Fruit fly (Drosophila melanogaster) whole organism, embryonic: Measurements from ENCODE around the gene CG11309.

Experiments used
- CG10321 ChIP-seq: fragments of 200-800 bp; sonication (Bioruptor generic); IDR thresholded peaks from 2 replicates; pipeline ENCODE4 v1.3.6; 2022; ENCODE audit warnings: missing biosample characterization, missing genetic modification characterization
- CG10543 ChIP-seq: fragments of 200-800 bp; sonication (Bioruptor generic); optimal IDR thresholded peaks from 3 replicates; lab custom pipeline; 2017; ENCODE audit warnings: missing biosample characterization, mild to moderate bottlenecking, missing genetic modification characterization, moderate library complexity
- CG11504 ChIP-seq: fragments of 200-800 bp; sonication (Bioruptor generic); optimal IDR thresholded peaks from 3 replicates; lab custom pipeline; 2019; ENCODE audit warnings: missing biosample characterization, mild to moderate bottlenecking, missing genetic modification characterization, moderate library complexity
- CG12155 ChIP-seq: fragments of 200-800 bp; sonication (Bioruptor generic); optimal IDR thresholded peaks from 3 replicates; lab custom pipeline; 2016; ENCODE audit warnings: missing biosample characterization, missing genetic modification characterization
- CG14014 ChIP-seq: fragments of 200-800 bp; sonication (Bioruptor generic); IDR thresholded peaks from 2 replicates; pipeline ENCODE4 v1.3.6; 2022; ENCODE audit warnings: missing biosample characterization, missing genetic modification characterization
- CG14667 ChIP-seq: fragments of 200-800 bp; sonication (Bioruptor generic); IDR thresholded peaks from 2 replicates; pipeline ENCODE4 v1.3.6; 2022; ENCODE audit warnings: missing biosample characterization, missing genetic modification characterization
- CG18262 ChIP-seq: fragments of 200-800 bp; optimal IDR thresholded peaks from 3 replicates; lab custom pipeline; 2019; ENCODE audit warnings: missing biosample characterization, mild to moderate bottlenecking, missing genetic modification characterization, moderate library complexity
- CG18619 ChIP-seq: fragments of 200-800 bp; sonication (Bioruptor generic); optimal IDR thresholded peaks from 3 replicates; lab custom pipeline; 2017; ENCODE audit warnings: missing biosample characterization, mild to moderate bottlenecking, missing genetic modification characterization
- CG2199 ChIP-seq: fragments of 200-800 bp; sonication (Bioruptor generic); IDR thresholded peaks from 3 replicates; pipeline ENCODE4 v1.3.6; 2022; ENCODE audit warnings: missing biosample characterization, missing genetic modification characterization
- CG4282 ChIP-seq: fragments of 200-800 bp; sonication (Bioruptor generic); optimal IDR thresholded peaks from 2 replicates; lab custom pipeline; 2016; ENCODE audit warnings: missing biosample characterization, missing genetic modification characterization
- CG4854 ChIP-seq: fragments of 200-800 bp; sonication (Bioruptor generic); optimal IDR thresholded peaks from 2 replicates; lab custom pipeline; 2016; ENCODE audit warnings: missing biosample characterization, missing genetic modification characterization, inconsistent platforms
- CG6689 ChIP-seq: fragments of 200-800 bp; sonication (Bioruptor generic); IDR thresholded peaks from 2 replicates; pipeline ENCODE4 v1.3.6; 2022; ENCODE audit warnings: missing biosample characterization, missing genetic modification characterization
- CG8290 ChIP-seq, 3 experiments: fragments of 200-800 bp; sonication (Bioruptor generic); optimal IDR thresholded peaks; 2 replicates each; lab custom pipeline; 2016 to 2019; ENCODE audit warnings: missing biosample characterization in 3 of 3, missing genetic modification characterization in 3 of 3, mild to moderate bottlenecking in 2 of 3, moderate library complexity in 1 of 3
- CHES-1-like ChIP-seq: fragments of 200-800 bp; sonication (Bioruptor generic); optimal IDR thresholded peaks from 2 replicates; lab custom pipeline; 2016; ENCODE audit warnings: missing biosample characterization, missing genetic modification characterization
- Deaf1 ChIP-seq: fragments of 200-800 bp; optimal IDR thresholded peaks from 3 replicates; lab custom pipeline; 2019; ENCODE audit warnings: missing biosample characterization, mild to moderate bottlenecking, missing genetic modification characterization, moderate library complexity
- ERR ChIP-seq: fragments of 200-800 bp; sonication (Bioruptor generic); optimal IDR thresholded peaks from 2 replicates; lab custom pipeline; 2016; ENCODE audit warnings: missing biosample characterization, missing genetic modification characterization
- Elba2 ChIP-seq: fragments of 200-800 bp; sonication (Bioruptor generic); optimal IDR thresholded peaks from 3 replicates; lab custom pipeline; 2016; ENCODE audit warnings: missing biosample characterization, missing genetic modification characterization
- GATAe ChIP-seq: fragments of 200-800 bp; sonication (Bioruptor generic); conservative IDR thresholded peaks from 2 replicates; pipeline ENCODE4 v1.3.6; 2022; ENCODE audit warnings: missing biosample characterization, missing genetic modification characterization
- HLHmδ ChIP-seq: fragments of 200-800 bp; sonication (Bioruptor generic); optimal IDR thresholded peaks from 2 replicates; lab custom pipeline; 2018; ENCODE audit warnings: missing biosample characterization, mild to moderate bottlenecking, missing genetic modification characterization, moderate library complexity
- Hr39 ChIP-seq: fragments of >200 bp; optimal IDR thresholded peaks from 2 replicates; lab custom pipeline; 2017
- Hr51 ChIP-seq, 2 experiments: fragments of 200-800 bp; sonication (Bioruptor generic); optimal IDR thresholded peaks; 2 replicates in 1 of 2; 3 replicates in 1 of 2; lab custom pipeline; 2016 to 2018; ENCODE audit warnings: missing biosample characterization in 2 of 2, missing genetic modification characterization in 2 of 2, mild to moderate bottlenecking in 1 of 2, moderate library complexity in 1 of 2
- NFAT ChIP-seq: fragments of 200-800 bp; sonication (Bioruptor generic); IDR thresholded peaks from 2 replicates; pipeline ENCODE4 v1.3.6; 2022; ENCODE audit warnings: missing biosample characterization, missing genetic modification characterization
- Nf-YC ChIP-seq: fragments of 200-800 bp; optimal IDR thresholded peaks from 3 replicates; lab custom pipeline; 2019; ENCODE audit warnings: missing biosample characterization, mild to moderate bottlenecking, missing genetic modification characterization, moderate library complexity
- Oli ChIP-seq: fragments of 200-800 bp; sonication (Bioruptor generic); optimal IDR thresholded peaks from 2 replicates; lab custom pipeline; 2018; ENCODE audit warnings: missing biosample characterization, mild to moderate bottlenecking, missing genetic modification characterization, moderate library complexity
- PHDP ChIP-seq: fragments of 200-800 bp; sonication (Bioruptor generic); optimal IDR thresholded peaks from 3 replicates; lab custom pipeline; 2018; ENCODE audit warnings: missing biosample characterization, mild to moderate bottlenecking, missing genetic modification characterization, moderate library complexity
- Ptx1 ChIP-seq: fragments of 200-800 bp; sonication (Bioruptor generic); IDR thresholded peaks from 2 replicates; pipeline ENCODE4 v1.3.6; 2022; ENCODE audit warnings: missing biosample characterization, missing genetic modification characterization
- Sry-β ChIP-seq: fragments of 200-800 bp; sonication (Bioruptor generic); optimal IDR thresholded peaks from 2 replicates; lab custom pipeline; 2018; ENCODE audit warnings: missing biosample characterization, mild to moderate bottlenecking, missing genetic modification characterization, moderate library complexity
- Ssrp ChIP-seq: fragments of 200-800 bp; sonication (Bioruptor generic); optimal IDR thresholded peaks from 2 replicates; lab custom pipeline; 2018; ENCODE audit warnings: missing biosample characterization, mild to moderate bottlenecking, missing genetic modification characterization, moderate library complexity
- aop ChIP-seq: fragments of 200-800 bp; sonication (Bioruptor generic); IDR thresholded peaks from 2 replicates; pipeline ENCODE4 v1.3.6; 2022; ENCODE audit warnings: missing biosample characterization, missing genetic modification characterization
- ci ChIP-seq: fragments of 200-800 bp; sonication (Bioruptor generic); IDR thresholded peaks from 3 replicates; pipeline ENCODE4 v1.3.6; 2022; ENCODE audit warnings: missing biosample characterization, missing genetic modification characterization
- crol ChIP-seq: fragments of 200-800 bp; sonication (Bioruptor generic); IDR thresholded peaks from 2 replicates; pipeline ENCODE4 v1.3.6; 2022; ENCODE audit warnings: missing biosample characterization, missing genetic modification characterization
- emc ChIP-seq: fragments of 200-800 bp; sonication (Bioruptor generic); optimal IDR thresholded peaks from 2 replicates; lab custom pipeline; 2016; ENCODE audit warnings: missing biosample characterization, missing genetic modification characterization
- fu2 ChIP-seq: fragments of 200-800 bp; sonication (Bioruptor generic); optimal IDR thresholded peaks from 2 replicates; lab custom pipeline; 2016; ENCODE audit warnings: missing biosample characterization, missing genetic modification characterization
- grau ChIP-seq: fragments of 200-800 bp; optimal IDR thresholded peaks from 3 replicates; lab custom pipeline; 2019; ENCODE audit warnings: missing biosample characterization, mild to moderate bottlenecking, missing genetic modification characterization, moderate library complexity
- grn ChIP-seq: fragments of 200-800 bp; sonication (Bioruptor generic); optimal IDR thresholded peaks from 3 replicates; lab custom pipeline; 2017; ENCODE audit warnings: missing biosample characterization, missing genetic modification characterization
- gt ChIP-seq: fragments of 200-800 bp; sonication (Bioruptor generic); IDR thresholded peaks from 2 replicates; pipeline ENCODE4 v1.3.6; 2022; ENCODE audit warnings: missing biosample characterization, missing genetic modification characterization
- h ChIP-seq: fragments of >200 bp; optimal IDR thresholded peaks from 2 replicates; lab custom pipeline; 2017
- ind ChIP-seq: fragments of 200-800 bp; sonication (Bioruptor generic); optimal IDR thresholded peaks from 3 replicates; lab custom pipeline; 2016; ENCODE audit warnings: missing biosample characterization, missing genetic modification characterization
- jing ChIP-seq: fragments of 200-800 bp; sonication (Bioruptor generic); optimal IDR thresholded peaks from 2 replicates; lab custom pipeline; 2018; ENCODE audit warnings: missing biosample characterization, mild to moderate bottlenecking, missing genetic modification characterization
- lbe ChIP-seq: fragments of 200-800 bp; sonication (Bioruptor generic); optimal IDR thresholded peaks from 2 replicates; lab custom pipeline; 2016; ENCODE audit warnings: missing biosample characterization, mild to moderate bottlenecking, missing genetic modification characterization
- pho ChIP-seq: fragments of 200-800 bp; sonication (Bioruptor generic); optimal IDR thresholded peaks from 2 replicates; lab custom pipeline; 2016; ENCODE audit warnings: missing biosample characterization, missing genetic modification characterization
- pnt ChIP-seq: fragments of 200-800 bp; sonication (Bioruptor generic); optimal IDR thresholded peaks from 3 replicates; lab custom pipeline; 2016; ENCODE audit warnings: missing biosample characterization, missing genetic modification characterization
- pzg ChIP-seq: fragments of 200-800 bp; sonication (Bioruptor generic); optimal IDR thresholded peaks from 3 replicates; lab custom pipeline; 2018; ENCODE audit warnings: missing biosample characterization, mild to moderate bottlenecking, missing genetic modification characterization, moderate library complexity
- sima ChIP-seq: fragments of 200-800 bp; sonication (Bioruptor generic); optimal IDR thresholded peaks from 2 replicates; lab custom pipeline; 2016; ENCODE audit warnings: missing biosample characterization, missing genetic modification characterization
- sob ChIP-seq: fragments of 200-800 bp; sonication (Bioruptor generic); IDR thresholded peaks from 2 replicates; pipeline ENCODE4 v1.3.6; 2022; ENCODE audit warnings: missing biosample characterization, missing genetic modification characterization
- tgo ChIP-seq: fragments of 200-800 bp; sonication (Bioruptor generic); IDR thresholded peaks from 3 replicates; pipeline ENCODE4 v1.3.6; 2022; ENCODE audit warnings: missing biosample characterization, missing genetic modification characterization
- ttk ChIP-seq: fragments of 200-800 bp; sonication (Bioruptor generic); IDR thresholded peaks from 2 replicates; pipeline ENCODE4 v2.1.2; 2022; ENCODE audit warnings: missing biosample characterization, missing genetic modification characterization
- vnd ChIP-seq: fragments of 200-800 bp; sonication (Bioruptor generic); IDR thresholded peaks from 3 replicates; pipeline ENCODE4 v1.3.6; 2022; ENCODE audit warnings: missing biosample characterization, missing genetic modification characterization; ENCODE audit not compliant: partially characterized antibody
- zfh2 ChIP-seq: fragments of 200-800 bp; sonication (Bioruptor generic); optimal IDR thresholded peaks from 2 replicates; lab custom pipeline; 2016; ENCODE audit warnings: missing biosample characterization, missing genetic modification characterization

The CG11309 gene

DNA sequence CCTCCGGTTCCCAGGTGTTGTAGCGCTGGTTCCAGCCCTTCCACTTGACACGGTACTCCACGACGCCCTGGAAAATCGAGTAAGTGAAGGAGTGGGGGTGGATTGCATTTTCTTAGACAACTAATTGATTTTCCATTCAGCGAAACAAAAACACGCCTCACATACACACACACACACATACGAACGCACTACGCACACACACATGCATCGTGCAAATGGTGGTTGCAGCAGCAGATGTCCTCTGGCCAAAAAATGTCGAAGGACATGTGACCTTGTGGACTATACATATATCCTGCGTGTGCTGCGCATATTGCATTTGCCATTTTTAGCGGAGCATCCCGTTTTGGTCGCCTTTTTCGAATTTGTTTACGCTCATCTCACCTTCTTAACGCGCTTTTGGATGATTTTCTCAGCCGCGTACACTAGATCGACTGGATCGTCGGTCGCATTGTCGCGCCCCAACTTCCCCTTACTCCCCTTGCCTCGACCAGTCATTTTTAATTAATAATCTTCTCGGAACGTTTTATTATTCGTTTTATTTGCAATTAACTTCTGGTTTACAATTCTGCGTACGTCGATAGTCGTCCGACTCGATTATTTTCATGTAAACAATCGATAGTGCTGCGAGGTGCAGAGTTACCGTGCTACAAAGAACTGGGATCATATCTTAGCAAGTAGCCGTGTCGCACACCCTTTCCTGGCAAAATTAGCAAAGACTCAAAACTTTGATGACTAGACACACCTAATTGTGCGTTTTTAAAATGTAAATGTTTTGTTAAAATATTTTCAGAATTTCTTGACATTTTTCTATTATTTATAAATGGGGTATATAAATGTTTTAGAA is 13.2 kb upstream of the CG11309 start, which contains the start of gene Pc (continued):
- TF ChIP-seq vnd (GFP tag; lab: Robert Waterston, UW) = peak; percentile 84
- TF ChIP-seq sob (GFP tag; lab: Robert Waterston, UW) = peak; percentile 48; the same call in 1 of the 2 replicates
- peak; percentile 13 for TF ChIP-seq CG8290 (GFP tag; optimal IDR thresholded peaks at IDR 0.05; lab: Kevin White, UChicago)
- TF ChIP-seq CG8290 (tag; optimal IDR thresholded peaks at IDR 0.05; lab: Kevin White, UChicago) = peak in 1 of 2 experiments; percentile 78
- TF ChIP-seq CHES-1-like (GFP tag; lab: Kevin White, UChicago) = peak; percentile 66
- TF ChIP-seq pzg (GFP tag; lab: Kevin White, UChicago) = peak; percentile 98
- peak; percentile 39 for TF ChIP-seq pho (GFP tag; lab: Kevin White, UChicago)
- TF ChIP-seq grn (GFP tag; lab: Kevin White, UChicago) = no peak
- TF ChIP-seq CG6689 (GFP tag; lab: Robert Waterston, UW) = no peak
- peak; percentile 13 for TF ChIP-seq Ssrp
- TF ChIP-seq Ptx1 (GFP tag; lab: Robert Waterston, UW) = no peak
- peak; percentile 56 for TF ChIP-seq CG11504 (tag; lab: Kevin White, UChicago)
- TF ChIP-seq Oli (tag; lab: Kevin White, UChicago) = no peak
- TF ChIP-seq emc = no peak
- no peak for TF ChIP-seq CG18619
- peak; percentile 1 for TF ChIP-seq fu2 (GFP tag; lab: Kevin White, UChicago)
- no peak for TF ChIP-seq NFAT

DNA sequence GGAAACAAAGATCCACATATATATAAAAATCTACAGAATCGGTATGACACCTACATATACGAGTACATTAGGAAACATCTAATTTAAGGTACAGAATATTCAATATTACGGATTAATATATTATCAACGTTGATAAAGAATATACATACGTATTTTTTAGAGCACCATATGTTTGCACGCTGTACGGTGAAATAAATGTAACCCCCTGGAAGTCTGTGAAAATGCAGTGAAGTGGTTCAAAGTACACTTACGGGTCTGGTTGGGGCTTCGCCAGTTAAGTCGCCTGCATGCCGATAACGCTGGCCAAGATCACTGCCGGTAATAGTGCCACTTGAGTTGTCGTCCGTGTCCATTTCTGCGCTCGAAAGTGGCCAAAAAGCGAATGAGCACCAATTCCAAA is 799 bp downstream of the CG11309 start:
- TF ChIP-seq ci (GFP tag; lab: Robert Waterston, UW) (no peak), ind (no peak), ttk (no peak), CG12155 (GFP tag; lab: Kevin White, UChicago) (no peak), Hr39 (lab: Kevin White, UChicago) (no peak), sima (GFP tag; lab: Kevin White, UChicago) (no peak), gt (GFP tag; lab: Robert Waterston, UW) (no peak), PHDP (tag; lab: Kevin White, UChicago) (no peak), pnt (GFP tag; lab: Kevin White, UChicago) (no peak), CG18262 (tag; lab: Kevin White, UChicago) (no peak), lbe (no peak), Sry-β (no peak), ERR (GFP tag; lab: Kevin White, UChicago) (no peak), Elba2 (GFP tag; lab: Kevin White, UChicago) (no peak), grau (tag; lab: Kevin White, UChicago) (no peak), CG4854 (GFP tag; lab: Kevin White, UChicago) (no peak), CG14667 (no peak), zfh2 (GFP tag; lab: Kevin White, UChicago) (no peak), h (lab: Kevin White, UChicago) (no peak), CG8290 (GFP tag; optimal IDR thresholded peaks at IDR 0.05; lab: Kevin White, UChicago) (no peak), CG8290 (tag; optimal IDR thresholded peaks at IDR 0.05; lab: Kevin White, UChicago) (no peak), crol (GFP tag; lab: Robert Waterston, UW) (no peak), jing (GFP tag; lab: Kevin White, UChicago) (no peak), aop (GFP tag; lab: Robert Waterston, UW) (no peak), tgo (GFP tag; lab: Robert Waterston, UW) (no peak), GATAe (GFP tag; lab: Robert Waterston, UW) (peak; percentile 75), CG4282 (GFP tag; lab: Kevin White, UChicago) (no peak), Hr51 (GFP tag; optimal IDR thresholded peaks at IDR 0.05; lab: Kevin White, UChicago) (no peak), Oli (tag; lab: Kevin White, UChicago) (no peak), CG10321 (no peak), Nf-YC (tag; lab: Kevin White, UChicago) (no peak), Deaf1 (tag; lab: Kevin White, UChicago) (no peak), HLHmδ (GFP tag; lab: Kevin White, UChicago) (no peak), CG10543 (GFP tag; lab: Kevin White, UChicago) (no peak), CG14014 (peak; percentile 21; the same call in 1 of the 2 replicates), CG2199 (GFP tag; lab: Robert Waterston, UW) (no peak)
